Fruit fly (Drosophila melanogaster) whole organism, prepupa: ENCODE measurements around the gene CG3149.

ENCODE experiments used
- CG10631 ChIP-seq: fragments of 200-800 bp; sonication (Bioruptor generic); optimal IDR thresholded peaks from 2 replicates; lab custom pipeline; 2016; ENCODE audit warnings: missing biosample characterization, missing genetic modification characterization
- CG10669 ChIP-seq: fragments of 200-800 bp; sonication (Bioruptor generic); optimal IDR thresholded peaks from 3 replicates; lab custom pipeline; 2018; ENCODE audit warnings: missing biosample characterization, mild to moderate bottlenecking, missing genetic modification characterization, moderate library complexity
- CG11294 ChIP-seq: fragments of 200-800 bp; sonication (Bioruptor generic); IDR thresholded peaks from 2 replicates; pipeline ENCODE4 v1.3.6; 2022; ENCODE audit warnings: missing biosample characterization, missing genetic modification characterization
- CG11762 ChIP-seq: fragments of 200-800 bp; sonication (Bioruptor generic); optimal IDR thresholded peaks from 3 replicates; lab custom pipeline; 2016; ENCODE audit warnings: missing biosample characterization, missing genetic modification characterization; ENCODE audit not compliant: insufficient read depth
- CG11902 ChIP-seq: fragments of 200-800 bp; sonication (Bioruptor generic); optimal IDR thresholded peaks from 3 replicates; lab custom pipeline; 2016; ENCODE audit warnings: missing biosample characterization, missing genetic modification characterization
- CG16779 ChIP-seq: fragments of 200-800 bp; sonication (Bioruptor generic); optimal IDR thresholded peaks from 3 replicates; lab custom pipeline; 2017; ENCODE audit warnings: missing biosample characterization, mild to moderate bottlenecking, missing genetic modification characterization
- CG3032 ChIP-seq: fragments of 200-800 bp; optimal IDR thresholded peaks from 2 replicates; lab custom pipeline; 2019; ENCODE audit warnings: missing biosample characterization, mild to moderate bottlenecking, missing genetic modification characterization, moderate library complexity
- CG31627 ChIP-seq: fragments of 200-800 bp; sonication (Bioruptor generic); optimal IDR thresholded peaks from 3 replicates; lab custom pipeline; 2016; ENCODE audit warnings: missing biosample characterization, missing genetic modification characterization
- CG32006 ChIP-seq: fragments of 200-800 bp; sonication (Bioruptor generic); optimal IDR thresholded peaks from 3 replicates; lab custom pipeline; 2017; ENCODE audit warnings: missing biosample characterization, mild to moderate bottlenecking, missing genetic modification characterization
- CG34406 ChIP-seq: fragments of 200-800 bp; sonication (Bioruptor generic); optimal IDR thresholded peaks from 3 replicates; lab custom pipeline; 2016; ENCODE audit warnings: missing biosample characterization, missing genetic modification characterization
- CG3919 ChIP-seq: fragments of 200-800 bp; sonication (Bioruptor generic); optimal IDR thresholded peaks from 3 replicates; lab custom pipeline; 2016; ENCODE audit warnings: missing biosample characterization, missing genetic modification characterization
- CG4318 ChIP-seq: fragments of 200-800 bp; sonication (Bioruptor generic); optimal IDR thresholded peaks from 3 replicates; lab custom pipeline; 2017; ENCODE audit warnings: missing biosample characterization, mild to moderate bottlenecking, missing genetic modification characterization
- CG6163 ChIP-seq: fragments of 200-800 bp; sonication (Bioruptor generic); IDR thresholded peaks from 3 replicates; pipeline ENCODE4 v1.3.6; 2022; ENCODE audit warnings: missing biosample characterization, missing genetic modification characterization
- CG6276 ChIP-seq: fragments of 200-800 bp; sonication (Bioruptor generic); optimal IDR thresholded peaks from 2 replicates; lab custom pipeline; 2017; ENCODE audit warnings: missing biosample characterization, mild to moderate bottlenecking, missing genetic modification characterization
- CG6792 ChIP-seq: fragments of 200-800 bp; sonication (Bioruptor generic); optimal IDR thresholded peaks from 3 replicates; lab custom pipeline; 2016; ENCODE audit warnings: missing biosample characterization, missing genetic modification characterization
- CG6854 ChIP-seq: fragments of 200-800 bp; sonication (Bioruptor generic); optimal IDR thresholded peaks from 2 replicates; lab custom pipeline; 2017; ENCODE audit warnings: missing biosample characterization, mild to moderate bottlenecking, missing genetic modification characterization
- CG8119 ChIP-seq: fragments of 200-800 bp; sonication (Bioruptor generic); IDR thresholded peaks from 3 replicates; pipeline ENCODE4 v1.3.6; 2022; ENCODE audit warnings: missing biosample characterization, missing genetic modification characterization
- CG9139 ChIP-seq: fragments of 200-800 bp; sonication (Bioruptor generic); optimal IDR thresholded peaks from 3 replicates; lab custom pipeline; 2017; ENCODE audit warnings: missing biosample characterization, mild to moderate bottlenecking, missing genetic modification characterization
- Eip75B ChIP-seq: fragments of 200-800 bp; sonication (Bioruptor generic); optimal IDR thresholded peaks from 3 replicates; lab custom pipeline; 2016; ENCODE audit warnings: missing biosample characterization, missing genetic modification characterization
- Eip78C ChIP-seq: fragments of 200-800 bp; sonication (Bioruptor generic); peaks from one replicate; lab custom pipeline; 2016; ENCODE audit warnings: missing biosample characterization, missing genetic modification characterization
- Ets21C ChIP-seq: fragments of 200-800 bp; sonication (Bioruptor generic); optimal IDR thresholded peaks from 3 replicates; lab custom pipeline; 2016; ENCODE audit warnings: missing biosample characterization, missing genetic modification characterization
- Ets96B ChIP-seq: fragments of 200-800 bp; optimal IDR thresholded peaks from 2 replicates; lab custom pipeline; 2019; ENCODE audit warnings: missing biosample characterization, mild to moderate bottlenecking, missing genetic modification characterization, moderate library complexity
- Hr39 ChIP-seq: fragments of 200-800 bp; sonication (Bioruptor generic); optimal IDR thresholded peaks from 2 replicates; lab custom pipeline; 2016; ENCODE audit warnings: missing biosample characterization, missing genetic modification characterization
- Hr4 ChIP-seq: fragments of 200-800 bp; sonication (Bioruptor generic); optimal IDR thresholded peaks from 3 replicates; lab custom pipeline; 2016; ENCODE audit warnings: missing biosample characterization, missing genetic modification characterization
- Lpt ChIP-seq: fragments of 200-800 bp; sonication (Bioruptor generic); optimal IDR thresholded peaks from 3 replicates; lab custom pipeline; 2016; ENCODE audit warnings: missing biosample characterization, missing genetic modification characterization
- Smox ChIP-seq: fragments of 200-800 bp; sonication (Bioruptor generic); optimal IDR thresholded peaks from 3 replicates; lab custom pipeline; 2016; ENCODE audit warnings: missing biosample characterization, missing genetic modification characterization
- Sox14 ChIP-seq: fragments of 200-800 bp; sonication (Bioruptor generic); optimal IDR thresholded peaks from 3 replicates; lab custom pipeline; 2016; ENCODE audit warnings: missing biosample characterization, missing genetic modification characterization
- acj6 ChIP-seq: fragments of 200-800 bp; sonication (Bioruptor generic); optimal IDR thresholded peaks from 3 replicates; lab custom pipeline; 2016; ENCODE audit warnings: missing biosample characterization, missing genetic modification characterization
- cyc ChIP-seq: fragments of 200-800 bp; sonication (Bioruptor generic); optimal IDR thresholded peaks from 3 replicates; lab custom pipeline; 2016; ENCODE audit warnings: missing biosample characterization, missing genetic modification characterization
- dsx ChIP-seq: fragments of 200-800 bp; optimal IDR thresholded peaks from 3 replicates; lab custom pipeline; 2019; ENCODE audit warnings: missing biosample characterization, mild to moderate bottlenecking, missing genetic modification characterization, moderate library complexity; ENCODE audit not compliant: poor library complexity, severe bottlenecking
- eg ChIP-seq: fragments of 200-800 bp; sonication (Bioruptor generic); IDR thresholded peaks from 3 replicates; pipeline ENCODE4 v1.3.6; 2022; ENCODE audit warnings: missing biosample characterization, missing genetic modification characterization
- esn ChIP-seq: fragments of 200-800 bp; sonication (Bioruptor generic); optimal IDR thresholded peaks from 2 replicates; lab custom pipeline; 2016; ENCODE audit warnings: missing biosample characterization, mild to moderate bottlenecking, missing genetic modification characterization, moderate library complexity
- fd85E ChIP-seq: fragments of 200-800 bp; sonication (Bioruptor generic); optimal IDR thresholded peaks from 3 replicates; lab custom pipeline; 2016; ENCODE audit warnings: missing biosample characterization, missing genetic modification characterization
- lz ChIP-seq: fragments of 200-800 bp; sonication (Bioruptor generic); optimal IDR thresholded peaks from 3 replicates; lab custom pipeline; 2016; ENCODE audit warnings: missing biosample characterization, missing genetic modification characterization
- pdm3 ChIP-seq: fragments of 200-800 bp; sonication (Bioruptor generic); optimal IDR thresholded peaks from 3 replicates; lab custom pipeline; 2016; ENCODE audit warnings: missing biosample characterization, missing genetic modification characterization
- spab ChIP-seq: fragments of 200-800 bp; sonication (Bioruptor generic); optimal IDR thresholded peaks from 2 replicates; lab custom pipeline; 2017; ENCODE audit warnings: missing biosample characterization, mild to moderate bottlenecking, missing genetic modification characterization, missing genetic modification reagents
- ss ChIP-seq, 2 experiments: fragments of 200-800 bp; sonication (Bioruptor generic); optimal IDR thresholded peaks; 2 replicates in 1 of 2; 3 replicates in 1 of 2; lab custom pipeline; 2017 to 2018; ENCODE audit warnings: mild to moderate bottlenecking in 2 of 2, missing biosample characterization in 2 of 2, missing genetic modification characterization in 2 of 2, moderate library complexity in 1 of 2
- svp ChIP-seq: fragments of 200-800 bp; sonication (Bioruptor generic); peaks from one replicate; lab custom pipeline; 2016; ENCODE audit warnings: missing biosample characterization, missing genetic modification characterization
- topi ChIP-seq: fragments of 200-800 bp; sonication (Bioruptor generic); optimal IDR thresholded peaks from 3 replicates; lab custom pipeline; 2016; ENCODE audit warnings: missing biosample characterization, missing genetic modification characterization

CG3149 gene

dm6 chrX:5689417-5690215 lies 5.4 kb downstream of the CG3149 start, which contains the start of the genes PGAP1 and cv:
PGAP1 (minus strand) TSS chrX:5689473.
cv (plus strand) TSS chrX:5690002.
- TF ChIP-seq topi (GFP tag; lab: Kevin White, UChicago) (no peak), Smox (GFP tag; lab: Kevin White, UChicago) (no peak), CG9139 (GFP tag; lab: Kevin White, UChicago) (no peak), CG16779 (tag; lab: Kevin White, UChicago) (no peak), CG6854 (GFP tag; lab: Kevin White, UChicago) (no peak), CG31627 (GFP tag; lab: Kevin White, UChicago) (peak; percentile 29), pdm3 (GFP tag; lab: Kevin White, UChicago) (peak; percentile 49), Eip78C (GFP tag; lab: Kevin White, UChicago) (peak; percentile 70), Sox14 (GFP tag; lab: Kevin White, UChicago) (peak; percentile 55), Eip75B (no peak), CG10669 (GFP tag; lab: Kevin White, UChicago) (no peak), CG8119 (no peak), CG6792 (GFP tag; lab: Kevin White, UChicago) (peak; percentile 4), fd85E (GFP tag; lab: Kevin White, UChicago) (no peak), CG6276 (no peak), CG10631 (peak; percentile 18), Hr39 (GFP tag; lab: Kevin White, UChicago) (peak; percentile 49), Hr4 (GFP tag; lab: Kevin White, UChicago) (peak; percentile 31), cyc (GFP tag; lab: Kevin White, UChicago) (peak; percentile 13), CG6163 (peak; percentile 19; the same call in 1 of the 3 replicates), CG3919 (GFP tag; lab: Kevin White, UChicago) (no peak), CG11762 (no peak), lz (GFP tag; lab: Kevin White, UChicago) (peak; percentile 58), Lpt (GFP tag; lab: Kevin White, UChicago) (no peak), CG3032 (tag; lab: Kevin White, UChicago) (peak; percentile 36), CG32006 (GFP tag; lab: Kevin White, UChicago) (peak; percentile 35), Ets21C (GFP tag; lab: Kevin White, UChicago) (peak; percentile 30), acj6 (GFP tag; lab: Kevin White, UChicago) (peak; percentile 42), CG34406 (GFP tag; lab: Kevin White, UChicago) (peak; percentile 15), eg (0 out of 3 replicates have a peak, but pooled peaks have one; percentile 4), esn (GFP tag; lab: Kevin White, UChicago) (peak; percentile 61)

dm6 chrX:5682940-5683339 lies 12.1 kb downstream of the CG3149 start, which contains the start of gene CG42449:
CG42449 (plus strand) TSS chrX:5683240.
- TF ChIP-seq CG3919 (GFP tag; lab: Kevin White, UChicago) (no peak), CG3032 (tag; lab: Kevin White, UChicago) (no peak), svp (GFP tag; lab: Kevin White, UChicago) (no peak), eg (no peak), CG10669 (GFP tag; lab: Kevin White, UChicago) (no peak), Smox (GFP tag; lab: Kevin White, UChicago) (no peak), CG11294 (GFP tag; lab: Robert Waterston, UW) (no peak), Ets96B (no peak), CG11902 (GFP tag; lab: Kevin White, UChicago) (no peak), CG6163 (no peak), ss (GFP tag; optimal IDR thresholded peaks at IDR 0.05; lab: Kevin White, UChicago) (no peak), CG4318 (no peak), CG31627 (GFP tag; lab: Kevin White, UChicago) (no peak), CG32006 (GFP tag; lab: Kevin White, UChicago) (no peak), pdm3 (GFP tag; lab: Kevin White, UChicago) (no peak), CG6854 (GFP tag; lab: Kevin White, UChicago) (no peak), spab (GFP tag; lab: Kevin White, UChicago) (no peak), dsx (GFP tag; lab: Kevin White, UChicago) (no peak)
